Worm (Caenorhabditis elegans) whole organism, dauer: ENCODE results near the gene spot-1.

Experiments
- unc-62 ChIP-seq: sonication (generic microtip); optimal IDR thresholded peaks from 2 replicates; lab custom pipeline; 2017; ENCODE audit warnings: missing biosample characterization, missing genetic modification reagents, missing genetic modification characterization

The spot-1 gene

DNA sequence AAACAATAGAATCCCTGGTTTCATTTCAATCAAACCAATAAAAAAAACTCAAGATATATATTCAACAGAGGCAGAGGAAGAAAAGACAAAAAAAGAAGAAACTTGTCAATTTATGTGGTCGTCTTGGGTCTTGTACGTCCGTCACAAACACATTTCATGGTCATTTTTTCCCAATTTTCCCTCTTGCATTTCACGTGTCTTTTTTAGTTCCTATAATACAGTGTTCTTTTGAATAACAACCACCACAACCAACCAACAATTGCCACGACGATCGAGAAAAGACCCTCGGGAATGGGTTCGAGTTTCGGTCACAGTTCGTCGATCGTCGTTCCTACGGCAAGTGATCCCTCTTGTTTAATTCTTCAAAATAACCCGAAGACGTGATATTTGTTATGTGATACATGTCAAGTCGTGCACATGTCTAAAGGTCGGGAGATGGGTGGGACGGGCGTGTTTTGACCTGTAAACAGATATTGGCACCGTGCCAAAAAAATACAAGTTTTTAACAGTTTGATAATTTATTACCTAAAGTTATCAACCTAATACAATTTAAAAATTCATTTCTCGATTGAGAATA lies 19.1 kb upstream of the spot-1 start:
- TF ChIP-seq unc-62 (GFP tag; lab: Kevin White, UChicago), result no peak

- no peak for TF ChIP-seq unc-62 (GFP tag; lab: Kevin White, UChicago)
These were observed 16.1 kb upstream of the spot-1 start, which contains the start of gene cwf-19L2 for ce11 chrIII:7293075-7293684. Gene cwf-19L2, plus strand, starts transcription at chrIII:7293634.

DNA sequence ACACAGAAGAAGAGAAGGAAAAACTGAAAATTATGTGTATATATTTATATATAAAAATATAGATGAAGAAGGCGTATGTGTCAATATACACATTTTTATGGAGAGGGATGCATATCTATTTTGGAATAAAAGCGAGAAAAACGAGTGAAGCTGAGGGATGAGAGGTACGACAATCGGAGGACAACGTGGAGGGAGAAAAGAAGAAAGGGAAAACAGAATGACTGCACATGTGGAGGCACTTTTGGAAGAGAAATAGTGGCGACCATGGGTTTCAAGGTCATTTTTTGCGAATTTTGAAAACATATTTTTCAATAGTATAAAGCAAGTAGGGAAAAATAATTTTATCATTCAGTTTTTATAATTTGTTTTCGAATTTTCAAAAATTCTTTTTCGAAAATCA lies 15.5 kb upstream of the spot-1 start:
- TF ChIP-seq unc-62 (GFP tag; lab: Kevin White, UChicago), result no peak

DNA sequence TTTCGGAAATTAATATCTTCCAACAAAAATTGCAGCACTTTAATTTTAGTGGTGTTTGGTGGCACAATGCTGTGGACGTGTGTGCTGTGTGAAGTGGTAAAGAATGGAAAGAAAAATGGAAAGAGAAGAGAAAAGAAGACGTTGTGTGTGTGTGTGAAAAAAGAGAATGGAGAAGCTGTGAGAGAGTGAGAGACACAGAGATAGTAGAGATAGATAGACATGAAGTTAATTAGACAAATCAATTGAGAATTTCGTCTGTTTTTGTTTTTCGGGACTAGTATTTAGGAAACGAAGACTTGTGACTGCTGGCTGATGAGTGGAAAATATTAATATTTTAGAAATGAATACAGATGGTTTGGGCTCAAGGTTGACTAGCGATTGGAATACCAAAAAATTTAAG lies 14.1 kb upstream of the spot-1 start:
- no peak for TF ChIP-seq unc-62 (GFP tag; lab: Kevin White, UChicago)

DNA sequence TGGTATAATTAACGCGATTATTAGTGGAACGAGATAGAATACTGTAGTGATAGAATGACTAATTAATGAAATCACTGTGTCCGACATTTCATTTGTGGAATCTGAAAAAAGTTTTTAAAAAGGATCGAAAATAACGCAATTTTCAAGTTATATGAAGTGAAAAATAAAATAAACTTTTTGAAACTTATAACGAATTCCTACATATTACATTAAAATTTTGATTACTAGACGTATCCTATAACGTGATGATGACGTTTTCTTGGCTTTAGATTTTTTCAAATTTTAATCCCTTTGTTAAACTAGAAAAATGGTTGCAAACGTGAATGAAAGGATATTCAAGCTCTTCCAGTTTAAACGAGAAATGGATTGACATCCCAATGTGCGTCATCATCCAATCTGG lies 13.4 kb upstream of the spot-1 start, which contains the start of gene algn-11:
TSS of gene algn-11 (minus strand) at position 101 of the 400 bp plus-strand sequence.
- TF ChIP-seq unc-62 (GFP tag; lab: Kevin White, UChicago), result no peak

DNA sequence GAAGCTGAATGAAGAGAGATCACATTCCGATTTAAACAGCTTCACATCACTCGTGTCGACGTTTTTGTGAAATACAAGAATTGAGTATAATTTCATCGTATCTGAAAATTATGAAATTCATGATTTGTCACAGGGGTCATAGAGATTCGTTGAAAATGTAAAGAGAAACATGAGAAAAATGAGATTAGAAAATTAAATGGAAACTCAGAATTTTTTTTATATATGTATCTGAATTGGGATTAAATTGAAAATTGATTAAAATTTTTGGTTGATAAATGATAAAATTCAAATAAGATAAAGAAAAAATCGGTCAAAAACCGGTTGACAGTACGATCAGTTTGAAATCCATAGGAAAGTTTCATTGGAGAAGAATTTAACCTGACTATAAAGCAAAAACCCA lies 10.4 kb upstream of the spot-1 start, which contains the start of gene ykt-6:
TSS of gene ykt-6 (minus strand) at position 101 of the 400 bp plus-strand sequence.
- TF ChIP-seq unc-62 (GFP tag; lab: Kevin White, UChicago), result no peak

DNA sequence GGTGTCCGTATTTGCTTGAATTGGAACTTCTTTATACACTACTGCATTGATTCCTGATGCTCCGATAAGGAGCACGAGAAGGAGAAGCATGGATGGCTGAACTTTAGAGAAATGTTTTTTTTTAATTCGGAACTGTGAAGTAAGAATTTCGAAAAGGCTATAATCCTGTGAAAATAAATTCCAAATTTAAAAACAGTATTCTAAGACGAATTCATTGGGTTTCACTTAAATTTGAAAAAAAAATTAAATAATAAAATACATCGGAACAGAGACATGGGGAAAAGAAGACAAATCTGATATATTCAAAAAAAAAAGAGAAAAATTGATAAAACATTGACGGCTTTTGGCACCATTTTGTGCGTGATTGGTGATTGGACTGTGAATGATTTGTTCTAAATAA lies 8.7 kb upstream of the spot-1 start, which contains the start of gene pho-5:
TSS of gene pho-5 (minus strand) at position 101 of the 400 bp plus-strand sequence.
- TF ChIP-seq unc-62 (GFP tag; lab: Kevin White, UChicago), result no peak

- TF ChIP-seq unc-62 (GFP tag; lab: Kevin White, UChicago), result no peak
These were observed 4.1 kb upstream of the spot-1 start, which contains the start of gene B0361.3 for ce11 chrIII:7281179-7281578. Gene B0361.3, plus strand, starts transcription at chrIII:7281462.

DNA sequence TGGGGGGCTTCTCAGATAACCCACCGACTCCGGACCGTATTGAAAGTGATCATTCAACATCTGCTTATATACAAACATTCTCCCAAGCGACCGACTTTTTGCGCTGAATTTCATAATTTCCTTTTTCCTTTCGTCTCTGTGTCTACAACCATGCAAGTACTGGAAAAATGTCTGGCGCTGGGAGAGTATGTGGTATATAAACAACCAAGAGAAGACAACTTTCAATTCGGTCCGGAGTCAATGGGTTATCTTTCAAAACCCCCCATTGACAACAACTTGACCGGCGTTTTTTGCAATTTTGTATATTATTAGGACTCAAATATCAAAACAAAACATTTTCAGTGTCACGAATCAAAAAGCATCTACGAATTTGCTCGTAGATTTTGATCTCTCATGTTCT lies 1.4 kb upstream of the spot-1 start:
- TF ChIP-seq unc-62 (GFP tag; lab: Kevin White, UChicago), result no peak

DNA sequence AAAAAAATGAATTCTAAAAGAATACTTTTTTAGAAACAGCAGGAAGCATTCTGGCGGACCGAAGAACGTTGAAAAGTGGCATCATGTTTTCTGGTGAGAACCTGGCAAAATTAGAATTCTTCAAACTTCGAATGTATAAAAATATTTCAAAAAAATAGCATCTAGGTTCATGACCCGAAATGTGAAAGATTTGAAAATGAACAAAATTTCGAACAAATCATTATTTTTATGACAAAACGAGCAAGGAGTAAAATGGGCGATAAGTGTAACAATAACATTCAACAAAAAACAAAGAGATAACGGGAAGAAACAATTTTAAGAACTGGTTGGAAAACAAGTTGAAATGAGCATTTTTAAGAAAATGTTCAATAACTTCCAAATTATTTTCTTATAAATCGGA lies 1.8 kb downstream of the spot-1 start, which contains the start of gene psd-1:
TSS of gene psd-1 (minus strand) at position 101 of the 400 bp plus-strand sequence.
- no peak for TF ChIP-seq unc-62 (GFP tag; lab: Kevin White, UChicago)

DNA sequence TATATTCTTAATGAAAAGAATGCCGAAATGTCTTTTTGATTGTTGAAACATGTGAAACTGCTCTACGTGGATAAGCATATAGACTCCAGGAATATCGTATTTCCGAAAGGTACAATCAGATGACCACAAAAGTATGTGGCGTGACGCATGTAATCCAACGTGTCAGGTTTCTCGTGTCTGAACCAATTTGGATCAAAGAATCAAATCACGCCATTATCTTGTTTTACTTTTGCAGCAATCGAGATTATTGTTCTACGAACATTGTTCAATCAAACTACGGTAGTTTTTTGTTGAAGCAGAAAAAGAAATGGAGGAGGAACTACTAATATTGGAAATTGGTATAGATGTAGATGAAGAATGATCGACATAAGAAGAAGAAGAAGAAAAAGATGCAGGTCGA lies 3.4 kb downstream of the spot-1 start:
- no peak for TF ChIP-seq unc-62 (GFP tag; lab: Kevin White, UChicago)

DNA sequence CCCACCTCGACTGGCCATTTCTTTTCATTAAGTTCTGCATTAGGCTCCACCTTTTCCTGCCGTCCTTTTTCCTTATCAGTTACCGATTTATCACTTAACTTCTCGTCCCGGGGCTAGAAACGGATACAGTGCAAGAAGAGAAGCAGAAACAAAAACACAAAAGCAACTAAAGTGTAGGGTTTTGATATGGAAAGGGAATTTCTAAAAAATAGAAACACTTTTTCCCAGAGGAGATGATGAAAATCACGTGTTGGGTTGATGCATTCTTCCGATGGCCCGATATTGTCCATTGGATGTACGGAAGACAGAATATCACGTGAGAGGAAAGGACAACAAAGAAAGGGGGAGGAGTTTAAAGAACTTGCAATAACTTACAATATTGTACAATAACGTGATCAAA lies 4.2 kb downstream of the spot-1 start:
- TF ChIP-seq unc-62 (GFP tag; lab: Kevin White, UChicago), result no peak

DNA sequence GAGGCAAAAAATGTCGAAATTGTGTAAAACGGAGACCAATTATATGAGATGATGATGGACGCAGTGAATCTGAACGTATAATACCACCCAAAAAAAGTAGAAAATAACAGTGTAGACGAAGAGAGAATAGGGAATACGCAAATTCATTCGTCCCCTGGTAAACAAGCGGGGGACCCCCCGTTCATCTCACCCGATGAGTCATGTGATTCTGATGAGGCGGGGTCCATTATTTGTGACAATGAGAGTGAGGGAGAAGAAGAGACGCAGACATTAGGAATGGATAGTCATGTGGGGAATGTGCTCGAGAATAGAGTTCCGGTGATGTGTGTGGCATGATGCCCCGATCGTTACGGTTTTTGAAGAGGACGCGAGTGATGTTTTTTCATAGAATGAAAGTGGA lies 5.0 kb downstream of the spot-1 start:
- TF ChIP-seq unc-62 (GFP tag; lab: Kevin White, UChicago), result no peak

ce11 chrIII:7271083-7271482 lies 6.0 kb downstream of the spot-1 start:
- TF ChIP-seq unc-62 (GFP tag; lab: Kevin White, UChicago), result no peak

DNA sequence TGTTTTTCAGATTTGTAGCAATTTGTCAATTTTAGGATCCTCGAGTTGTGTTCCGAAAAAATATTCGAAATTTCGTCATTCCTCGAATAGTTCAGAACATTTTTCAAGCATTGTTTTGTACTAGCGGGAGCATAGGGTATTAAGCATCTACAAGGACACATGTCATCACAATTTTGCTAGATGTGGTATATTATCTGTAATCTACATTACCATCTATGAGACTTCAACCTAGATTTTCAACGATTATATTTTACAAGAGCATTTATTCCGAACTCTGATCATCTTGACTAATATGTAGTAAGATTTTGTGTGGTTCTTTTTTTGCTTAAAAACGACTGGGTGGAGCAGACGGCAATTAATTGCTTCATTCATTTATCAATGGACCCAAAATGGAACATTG lies 14.0 kb downstream of the spot-1 start:
- no peak for TF ChIP-seq unc-62 (GFP tag; lab: Kevin White, UChicago)

ce11 chrIII:7262592-7262991 lies 14.5 kb downstream of the spot-1 start:
- no peak for TF ChIP-seq unc-62 (GFP tag; lab: Kevin White, UChicago)

DNA sequence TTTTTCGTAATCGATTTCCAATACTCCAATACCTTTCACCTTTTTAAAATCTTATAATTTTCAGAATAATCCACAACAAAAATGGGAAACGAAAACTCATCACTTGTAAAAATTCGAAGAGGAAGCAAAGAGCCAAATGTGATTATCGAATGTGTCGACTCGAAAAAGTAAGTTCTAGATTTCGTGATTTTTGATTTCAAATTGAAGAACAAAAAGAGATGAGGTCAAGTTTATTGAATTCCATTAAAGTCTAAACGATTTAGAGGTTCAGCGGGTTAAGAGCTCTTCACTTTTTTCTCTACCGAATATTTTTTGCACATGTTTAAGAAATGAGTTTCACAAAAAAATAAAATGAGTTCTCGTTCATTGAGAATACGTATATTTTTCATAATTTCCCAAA lies 18.1 kb downstream of the spot-1 start, which contains the start of gene B0361.4:
TSS of gene B0361.4 (plus strand) at position 61 of the 400 bp plus-strand sequence.
- TF ChIP-seq unc-62 (GFP tag; lab: Kevin White, UChicago), result no peak
